Fruit fly (Drosophila melanogaster) whole organism, adult: ENCODE data around the gene Tom70.

ENCODE experiments used
- CG11617 ChIP-seq: fragments of 200-800 bp; sonication (Bioruptor generic); optimal IDR thresholded peaks from 2 replicates; lab custom pipeline; 2017; ENCODE audit warnings: mild to moderate bottlenecking, missing biosample characterization, missing genetic modification reagents, missing genetic modification characterization
- CG12768 ChIP-seq: fragments of 200-800 bp; sonication (Bioruptor generic); optimal IDR thresholded peaks from 2 replicates; lab custom pipeline; 2017; ENCODE audit warnings: missing biosample characterization, missing genetic modification characterization, mild to moderate bottlenecking, moderate library complexity, missing genetic modification reagents
- CG14711 ChIP-seq: fragments of 200-800 bp; sonication (Bioruptor generic); optimal IDR thresholded peaks from 2 replicates; lab custom pipeline; 2018; ENCODE audit warnings: missing biosample characterization, mild to moderate bottlenecking, missing genetic modification characterization, moderate library complexity
- CG1620 ChIP-seq: fragments of 200-800 bp; sonication (Bioruptor generic); optimal IDR thresholded peaks from 2 replicates; lab custom pipeline; 2016; ENCODE audit warnings: missing biosample characterization, missing genetic modification characterization
- CG33017 ChIP-seq: fragments of 200-800 bp; sonication (Bioruptor generic); optimal IDR thresholded peaks from 2 replicates; lab custom pipeline; 2018; ENCODE audit warnings: missing biosample characterization, mild to moderate bottlenecking, missing genetic modification characterization, moderate library complexity
- CG5204 ChIP-seq: fragments of 200-800 bp; sonication (Bioruptor generic); optimal IDR thresholded peaks from 2 replicates; lab custom pipeline; 2016; ENCODE audit warnings: missing biosample characterization, missing genetic modification characterization
- CG7045 ChIP-seq: fragments of 200-800 bp; sonication (Bioruptor generic); optimal IDR thresholded peaks from 2 replicates; lab custom pipeline; 2017; ENCODE audit warnings: missing biosample characterization, mild to moderate bottlenecking, missing genetic modification characterization
- CG7101 ChIP-seq: fragments of 200-800 bp; sonication (Bioruptor generic); optimal IDR thresholded peaks from 2 replicates; lab custom pipeline; 2018; ENCODE audit warnings: missing biosample characterization, mild to moderate bottlenecking, missing genetic modification characterization, moderate library complexity
- Clk ChIP-seq: fragments of 200-800 bp; sonication (Bioruptor generic); optimal IDR thresholded peaks from 2 replicates; lab custom pipeline; 2017; ENCODE audit warnings: missing biosample characterization, missing genetic modification characterization
- Crg-1 ChIP-seq: fragments of 200-800 bp; sonication (Bioruptor generic); optimal IDR thresholded peaks from 2 replicates; lab custom pipeline; 2016; ENCODE audit warnings: missing biosample characterization, missing genetic modification characterization
- Hr96 ChIP-seq: fragments of 200-800 bp; sonication (Bioruptor generic); optimal IDR thresholded peaks from 2 replicates; lab custom pipeline; 2016; ENCODE audit warnings: missing biosample characterization, missing genetic modification characterization
- Mnt ChIP-seq: fragments of 200-800 bp; sonication (Bioruptor generic); optimal IDR thresholded peaks from 2 replicates; lab custom pipeline; 2016; ENCODE audit warnings: missing biosample characterization, mild to moderate bottlenecking, missing genetic modification characterization
- bab1 ChIP-seq: fragments of 200-800 bp; sonication (Bioruptor generic); optimal IDR thresholded peaks from 3 replicates; lab custom pipeline; 2019; ENCODE audit warnings: missing biosample characterization, mild to moderate bottlenecking, missing genetic modification characterization, moderate library complexity
- cic ChIP-seq: fragments of 200-800 bp; sonication (Bioruptor generic); optimal IDR thresholded peaks from 2 replicates; lab custom pipeline; 2017; ENCODE audit warnings: missing biosample characterization, mild to moderate bottlenecking, missing genetic modification characterization, moderate library complexity
- cnc ChIP-seq, 2 experiments: fragments of >200 bp; optimal IDR thresholded peaks; 2 replicates each; lab custom pipeline; 2017
- kay ChIP-seq: fragments of 200-800 bp; sonication (Bioruptor generic); peaks from one replicate; lab custom pipeline; 2016; ENCODE audit warnings: missing biosample characterization, missing genetic modification characterization, borderline replicate concordance
- ovo ChIP-seq: fragments of 200-800 bp; sonication (Bioruptor generic); optimal IDR thresholded peaks from 2 replicates; lab custom pipeline; 2016; ENCODE audit warnings: missing biosample characterization, missing genetic modification characterization
- pad ChIP-seq: fragments of 200-800 bp; sonication (Bioruptor generic); optimal IDR thresholded peaks from 3 replicates; lab custom pipeline; 2017; ENCODE audit warnings: missing biosample characterization, missing genetic modification characterization, mild to moderate bottlenecking, moderate library complexity, missing genetic modification reagents
- tj ChIP-seq: fragments of 200-800 bp; sonication (Bioruptor generic); optimal IDR thresholded peaks from 3 replicates; lab custom pipeline; 2017; ENCODE audit warnings: missing biosample characterization, mild to moderate bottlenecking, missing genetic modification characterization, moderate library complexity
- toe ChIP-seq: fragments of 200-800 bp; sonication (Bioruptor generic); optimal IDR thresholded peaks from 2 replicates; lab custom pipeline; 2016; ENCODE audit warnings: missing biosample characterization, missing genetic modification characterization

The Tom70 gene

DNA sequence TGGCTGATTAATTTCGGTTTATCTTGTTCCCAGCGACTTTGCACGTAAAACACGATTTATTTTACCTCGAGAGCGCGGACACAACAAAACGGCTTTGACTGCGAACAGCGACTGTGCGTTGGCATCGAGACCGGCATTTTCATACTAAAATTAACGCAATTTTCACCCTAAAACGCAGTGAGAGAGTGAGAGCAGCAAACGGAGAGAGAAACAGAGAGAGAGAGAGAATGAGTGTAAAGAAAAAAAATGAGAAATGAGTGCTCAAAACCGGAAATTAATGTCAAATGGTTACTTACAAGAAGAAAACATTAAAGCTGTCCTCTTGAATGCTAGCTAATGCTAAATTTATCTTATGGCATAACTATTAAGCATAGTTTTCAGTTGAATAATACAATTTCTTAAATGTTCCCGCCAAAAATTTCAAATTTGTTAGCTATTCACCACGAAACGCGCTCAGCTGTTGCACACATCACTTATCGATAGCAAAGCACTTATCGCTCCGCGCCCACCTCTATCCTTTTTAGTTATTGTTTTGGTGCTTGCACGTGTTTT, 17.6 kb upstream of the Tom70 start, which contains the start of the genes JhI-21, RpL7-like and CG34164:
Gene JhI-21 (minus strand): TSS at position 206 of the 552 bp plus-strand sequence.
Gene RpL7-like (plus strand): TSS at position 490 of the 552 bp plus-strand sequence.
Gene CG34164 (plus strand): TSS at position 512 of the 552 bp plus-strand sequence.
- peak; percentile 57 for TF ChIP-seq tj
- TF ChIP-seq CG12768 (GFP tag; lab: Kevin White, UChicago) = peak; percentile 4
- no peak for TF ChIP-seq pad (GFP tag; lab: Kevin White, UChicago)
- peak; percentile 87 for TF ChIP-seq Mnt (GFP tag; lab: Kevin White, UChicago)
- TF ChIP-seq Clk (GFP tag; lab: Kevin White, UChicago) = no peak

- TF ChIP-seq CG12768 (GFP tag; lab: Kevin White, UChicago) (no peak), CG7045 (GFP tag; lab: Kevin White, UChicago) (no peak), CG14711 (no peak), CG1620 (GFP tag; lab: Kevin White, UChicago) (no peak), Hr96 (GFP tag; lab: Kevin White, UChicago) (no peak)
Observed at dm6 chr2L:12053365-12053764, 15.1 kb upstream of the Tom70 start.

DNA sequence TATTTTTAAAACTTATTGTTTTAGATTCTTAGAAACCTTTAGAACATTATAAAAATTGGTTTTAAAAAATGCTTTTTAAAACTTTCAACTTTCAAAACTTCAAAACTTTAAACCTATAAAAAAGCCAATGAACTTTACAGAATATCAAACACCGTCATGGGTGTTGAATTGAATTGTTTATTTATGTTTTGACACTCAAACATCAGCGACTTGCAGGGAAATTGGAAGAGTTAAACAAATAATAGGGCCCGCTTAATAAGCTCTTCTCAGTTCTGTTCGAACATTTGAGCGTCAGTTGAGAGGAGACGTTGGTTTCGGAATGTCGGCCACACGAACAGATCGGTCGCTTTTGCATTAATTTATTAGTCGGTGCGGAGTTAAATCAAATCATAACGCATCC, 10.8 kb upstream of the Tom70 start, which contains the start of gene PLCXD:
Gene PLCXD (plus strand): TSS at position 286 of the 400 bp plus-strand sequence.
- TF ChIP-seq kay (GFP tag; lab: Kevin White, UChicago) = no peak
- TF ChIP-seq CG14711 = no peak
- TF ChIP-seq CG1620 (GFP tag; lab: Kevin White, UChicago) = no peak
- TF ChIP-seq tj = no peak
- no peak for TF ChIP-seq CG7045 (GFP tag; lab: Kevin White, UChicago)
- no peak for TF ChIP-seq Hr96 (GFP tag; lab: Kevin White, UChicago)
- TF ChIP-seq CG7101 (tag; lab: Kevin White, UChicago) = no peak

dm6 chr2L:12048723-12049122, 10.4 kb upstream of the Tom70 start, which contains the start of gene Plzf:
TSS of gene Plzf (minus strand) at chr2L:12048918.
- no peak for TF ChIP-seq CG7045 (GFP tag; lab: Kevin White, UChicago)
- no peak for TF ChIP-seq cnc (optimal IDR thresholded peaks at IDR 0.05; lab: Kevin White, UChicago)
- no peak for TF ChIP-seq Hr96 (GFP tag; lab: Kevin White, UChicago)
- TF ChIP-seq CG11617 (GFP tag; lab: Kevin White, UChicago) = no peak
- no peak for TF ChIP-seq CG7101 (tag; lab: Kevin White, UChicago)
- TF ChIP-seq tj = no peak
- TF ChIP-seq Crg-1 (GFP tag; lab: Kevin White, UChicago) = no peak
- no peak for TF ChIP-seq CG5204 (GFP tag; lab: Kevin White, UChicago)
- no peak for TF ChIP-seq Clk (GFP tag; lab: Kevin White, UChicago)
- no peak for TF ChIP-seq pad (GFP tag; lab: Kevin White, UChicago)
- no peak for TF ChIP-seq CG14711
- no peak for TF ChIP-seq ovo
- TF ChIP-seq CG12768 (GFP tag; lab: Kevin White, UChicago) = no peak
- TF ChIP-seq cic = no peak

DNA sequence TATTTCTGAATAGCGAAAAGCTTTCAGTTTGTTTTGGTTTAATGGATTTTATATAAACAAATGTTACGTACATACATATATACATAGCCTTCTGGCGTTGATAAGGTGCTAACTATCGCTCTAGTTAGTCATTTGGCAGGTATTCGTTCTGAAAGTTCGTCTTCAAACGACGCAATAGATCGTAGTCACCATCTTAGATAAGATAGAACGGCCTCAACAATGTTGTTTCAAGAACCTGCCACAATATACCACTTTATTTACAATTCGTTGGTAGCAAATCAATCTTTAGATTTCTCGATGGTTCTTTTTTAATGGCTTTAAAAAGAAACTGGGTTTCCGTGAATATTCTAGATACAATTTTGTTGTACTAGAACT, 8.5 kb upstream of the Tom70 start:
- no peak for TF ChIP-seq CG7101 (tag; lab: Kevin White, UChicago)
- TF ChIP-seq CG33017 (tag; lab: Kevin White, UChicago) = no peak
- TF ChIP-seq cnc (optimal IDR thresholded peaks at IDR 0.05; lab: Kevin White, UChicago) = no peak
- TF ChIP-seq Clk (GFP tag; lab: Kevin White, UChicago) = no peak
- no peak for TF ChIP-seq Crg-1 (GFP tag; lab: Kevin White, UChicago)
- no peak for TF ChIP-seq Mnt (GFP tag; lab: Kevin White, UChicago)

DNA sequence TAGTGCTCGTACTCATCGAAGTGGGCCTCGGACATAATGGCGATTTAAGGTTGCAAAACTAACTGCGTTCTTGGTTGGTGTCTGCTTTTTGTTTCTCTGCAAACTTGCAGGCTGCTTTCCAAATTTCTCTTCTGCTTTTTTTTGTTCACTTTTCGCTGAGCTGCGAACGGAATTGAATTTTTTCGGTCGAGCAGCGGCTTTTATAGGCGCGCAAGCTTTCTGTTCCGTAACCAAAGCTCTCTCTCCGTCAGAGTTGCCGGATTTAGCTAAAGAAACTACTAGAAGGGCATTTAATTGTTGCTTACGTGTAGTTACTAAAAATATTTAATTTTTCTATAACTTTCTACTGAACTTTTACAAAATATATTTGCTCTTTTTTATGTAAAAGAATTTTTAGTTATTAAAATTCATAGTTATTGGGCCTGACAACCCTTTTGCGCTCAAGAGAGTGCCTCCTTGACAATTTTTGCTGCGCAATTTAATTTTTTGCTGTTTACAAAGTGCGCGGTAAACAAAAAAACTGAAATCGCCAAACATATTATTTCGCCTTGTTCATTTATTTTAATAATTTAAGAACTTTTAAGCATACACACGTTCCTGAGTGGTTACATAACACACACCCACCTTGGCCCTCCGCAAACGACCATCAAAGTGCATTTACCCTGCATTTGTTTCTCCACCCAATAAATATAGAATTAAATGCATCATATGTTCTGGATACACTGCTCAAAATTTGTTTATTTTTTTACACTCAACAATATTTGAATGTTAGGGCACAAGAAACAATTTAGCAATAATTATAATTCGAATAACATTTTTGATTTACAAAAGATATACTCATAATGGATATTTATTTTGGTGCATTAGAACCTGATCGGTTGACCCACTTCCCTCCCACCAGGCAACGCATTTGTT, 7.9 kb upstream of the Tom70 start, which contains the start of gene CG6770:
Gene CG6770 (minus strand): TSS at position 178 of the 915 bp plus-strand sequence.
- TF ChIP-seq CG7101 (tag; lab: Kevin White, UChicago) (peak; percentile 97), bab1 (GFP tag; lab: Kevin White, UChicago) (peak; percentile 89), CG7045 (GFP tag; lab: Kevin White, UChicago) (peak; percentile 82), Crg-1 (GFP tag; lab: Kevin White, UChicago) (peak; percentile 74), toe (GFP tag; lab: Kevin White, UChicago) (peak; percentile 85), Mnt (GFP tag; lab: Kevin White, UChicago) (peak; percentile 70), Hr96 (GFP tag; lab: Kevin White, UChicago) (peak; percentile 75), cnc (optimal IDR thresholded peaks at IDR 0.05; lab: Kevin White, UChicago) (no peak), CG11617 (GFP tag; lab: Kevin White, UChicago) (peak; percentile 95), tj (peak; percentile 96), Clk (GFP tag; lab: Kevin White, UChicago) (no peak), kay (GFP tag; lab: Kevin White, UChicago) (peak; percentile 93), CG1620 (GFP tag; lab: Kevin White, UChicago) (peak; percentile 79), pad (GFP tag; lab: Kevin White, UChicago) (peak; percentile 43), CG5204 (GFP tag; lab: Kevin White, UChicago) (peak; percentile 85), ovo (peak; percentile 27), CG14711 (peak; percentile 100), CG33017 (tag; lab: Kevin White, UChicago) (peak; percentile 97), cic (peak; percentile 45), CG12768 (GFP tag; lab: Kevin White, UChicago) (peak; percentile 92)
